Worm (Caenorhabditis elegans) whole organism, midembryonic: ENCODE data around the gene C29E4.15.

Experiments used
- T22C8.4 ChIP-seq: fragments of 200-800 bp; sonication (Bioruptor generic); IDR thresholded peaks from 2 replicates; pipeline ENCODE4 v1.3.6; 2022; ENCODE audit warnings: missing genetic modification characterization, missing compliant biosample characterization
- cog-1 ChIP-seq: sonication (generic microtip); optimal IDR thresholded peaks from 2 replicates; lab custom pipeline; 2016; ENCODE audit warnings: missing genetic modification characterization, missing compliant biosample characterization
- flt-1 ChIP-seq: fragments of 200-800 bp; sonication (Bioruptor generic); IDR thresholded peaks from 2 replicates; pipeline ENCODE4 v1.3.6; 2022; ENCODE audit warnings: missing genetic modification characterization, missing compliant biosample characterization
- klf-2 ChIP-seq: fragments of 200-800 bp; sonication (Bioruptor generic); conservative IDR thresholded peaks from 2 replicates; pipeline ENCODE4 v1.3.6; 2022; ENCODE audit warnings: missing genetic modification reagents, missing genetic modification characterization, missing compliant biosample characterization
- med-1 ChIP-seq: sonication (generic microtip); optimal IDR thresholded peaks from 2 replicates; lab custom pipeline; 2017; ENCODE audit warnings: missing genetic modification characterization, mild to moderate bottlenecking, missing compliant biosample characterization, antibody characterized with exemption, missing genetic modification reagents; ENCODE audit not compliant: insufficient read depth
- ref-1 ChIP-seq: fragments of 200-800 bp; sonication (Bioruptor generic); conservative IDR thresholded peaks from 2 replicates; pipeline ENCODE4 v1.3.6; 2022; ENCODE audit warnings: missing genetic modification reagents, missing genetic modification characterization, missing compliant biosample characterization
- tab-1 ChIP-seq: fragments of 200-800 bp; sonication (Bioruptor generic); IDR thresholded peaks from 2 replicates; pipeline ENCODE4 v1.3.6; 2022; ENCODE audit warnings: missing genetic modification characterization, missing compliant biosample characterization
- ztf-23 ChIP-seq: fragments of 200-800 bp; sonication (Bioruptor generic); IDR thresholded peaks from 2 replicates; pipeline ENCODE4 v1.3.6; 2022; ENCODE audit warnings: missing genetic modification reagents, missing genetic modification characterization, missing compliant biosample characterization
- ztf-29 ChIP-seq: fragments of 200-800 bp; sonication (Bioruptor generic); IDR thresholded peaks from 2 replicates; pipeline ENCODE4 v1.3.6; 2022; ENCODE audit warnings: missing genetic modification reagents, missing genetic modification characterization, missing compliant biosample characterization

The C29E4.15 gene

ce11 chrIII:7952077-7952765 lies at the start of gene C29E4.15:
TSS of gene C29E4.15 (plus strand) at chrIII:7952623.
- TF ChIP-seq ref-1 (no peak), cog-1 (tag; lab: Kevin White, UChicago) (no peak), ztf-29 (GFP tag; lab: Robert Waterston, UW) (no peak), ztf-23 (GFP tag; lab: Robert Waterston, UW) (no peak), flt-1 (GFP tag; lab: Robert Waterston, UW) (no peak), med-1 (GFP tag; lab: Kevin White, UChicago) (no peak), klf-2 (GFP tag; lab: Robert Waterston, UW) (no peak), T22C8.4 (GFP tag; lab: Robert Waterston, UW) (no peak), tab-1 (GFP tag; lab: Robert Waterston, UW) (no peak)

- no peak for TF ChIP-seq med-1 (GFP tag; lab: Kevin White, UChicago)
- no peak for TF ChIP-seq ztf-23 (GFP tag; lab: Robert Waterston, UW)
- TF ChIP-seq T22C8.4 (GFP tag; lab: Robert Waterston, UW), result no peak
- TF ChIP-seq ztf-29 (GFP tag; lab: Robert Waterston, UW), result no peak
- no peak for TF ChIP-seq flt-1 (GFP tag; lab: Robert Waterston, UW)
- TF ChIP-seq klf-2 (GFP tag; lab: Robert Waterston, UW), result no peak
- no peak for TF ChIP-seq cog-1 (tag; lab: Kevin White, UChicago)
- no peak for TF ChIP-seq ref-1
- no peak for TF ChIP-seq tab-1 (GFP tag; lab: Robert Waterston, UW)
Observed at ce11 chrIII:7903427-7903826, 49.0 kb upstream of the C29E4.15 start.

ce11 chrIII:7907515-7907914 lies 44.9 kb upstream of the C29E4.15 start, which contains the start of gene pcp-5:
TSS of gene pcp-5 (minus strand) at chrIII:7907615.
- TF ChIP-seq ztf-23 (GFP tag; lab: Robert Waterston, UW), result no peak
- no peak for TF ChIP-seq flt-1 (GFP tag; lab: Robert Waterston, UW)
- TF ChIP-seq klf-2 (GFP tag; lab: Robert Waterston, UW), result no peak
- no peak for TF ChIP-seq ztf-29 (GFP tag; lab: Robert Waterston, UW)

- TF ChIP-seq T22C8.4 (GFP tag; lab: Robert Waterston, UW), result no peak
- no peak for TF ChIP-seq ztf-23 (GFP tag; lab: Robert Waterston, UW)
- TF ChIP-seq ztf-29 (GFP tag; lab: Robert Waterston, UW), result no peak
- no peak for TF ChIP-seq med-1 (GFP tag; lab: Kevin White, UChicago)
- TF ChIP-seq tab-1 (GFP tag; lab: Robert Waterston, UW), result no peak
- TF ChIP-seq klf-2 (GFP tag; lab: Robert Waterston, UW), result no peak
- TF ChIP-seq ref-1, result no peak
- TF ChIP-seq flt-1 (GFP tag; lab: Robert Waterston, UW), result no peak
- no peak for TF ChIP-seq cog-1 (tag; lab: Kevin White, UChicago)
Observed at ce11 chrIII:7909263-7909662, 43.2 kb upstream of the C29E4.15 start, which contains the start of gene ZK688.1. TSS of gene ZK688.1 (plus strand) at chrIII:7909563.

- TF ChIP-seq med-1 (GFP tag; lab: Kevin White, UChicago) (no peak), ztf-29 (GFP tag; lab: Robert Waterston, UW) (no peak), tab-1 (GFP tag; lab: Robert Waterston, UW) (no peak), T22C8.4 (GFP tag; lab: Robert Waterston, UW) (no peak)
Observed at ce11 chrIII:7911621-7912020, 40.8 kb upstream of the C29E4.15 start, which contains the start of gene ZK688.7. TSS of gene ZK688.7 (minus strand) at chrIII:7911634.

- TF ChIP-seq cog-1 (tag; lab: Kevin White, UChicago) (no peak), ref-1 (no peak), T22C8.4 (GFP tag; lab: Robert Waterston, UW) (no peak), ztf-23 (GFP tag; lab: Robert Waterston, UW) (no peak), med-1 (GFP tag; lab: Kevin White, UChicago) (no peak), tab-1 (GFP tag; lab: Robert Waterston, UW) (no peak), flt-1 (GFP tag; lab: Robert Waterston, UW) (no peak), ztf-29 (GFP tag; lab: Robert Waterston, UW) (no peak), klf-2 (GFP tag; lab: Robert Waterston, UW) (no peak)
Observed at ce11 chrIII:7913488-7913887, 38.9 kb upstream of the C29E4.15 start, which contains the start of gene ZK688.12. TSS of gene ZK688.12 (minus strand) at chrIII:7913588.

- no peak for TF ChIP-seq ztf-29 (GFP tag; lab: Robert Waterston, UW)
- TF ChIP-seq med-1 (GFP tag; lab: Kevin White, UChicago), result no peak
- no peak for TF ChIP-seq ztf-23 (GFP tag; lab: Robert Waterston, UW)
- no peak for TF ChIP-seq T22C8.4 (GFP tag; lab: Robert Waterston, UW)
- no peak for TF ChIP-seq ref-1
- TF ChIP-seq tab-1 (GFP tag; lab: Robert Waterston, UW), result no peak
- TF ChIP-seq klf-2 (GFP tag; lab: Robert Waterston, UW), result no peak
- TF ChIP-seq flt-1 (GFP tag; lab: Robert Waterston, UW), result no peak
Observed at ce11 chrIII:7917667-7918066, 34.8 kb upstream of the C29E4.15 start, which contains the start of gene gly-3. TSS of gene gly-3 (minus strand) at chrIII:7917767.

- TF ChIP-seq cog-1 (tag; lab: Kevin White, UChicago) (no peak), tab-1 (GFP tag; lab: Robert Waterston, UW) (no peak), klf-2 (GFP tag; lab: Robert Waterston, UW) (no peak), ztf-23 (GFP tag; lab: Robert Waterston, UW) (no peak), med-1 (GFP tag; lab: Kevin White, UChicago) (no peak), T22C8.4 (GFP tag; lab: Robert Waterston, UW) (no peak), ref-1 (no peak), flt-1 (GFP tag; lab: Robert Waterston, UW) (no peak), ztf-29 (GFP tag; lab: Robert Waterston, UW) (no peak)
Observed at ce11 chrIII:7919823-7920222, 32.6 kb upstream of the C29E4.15 start, which contains the start of gene C29E4.14. TSS of gene C29E4.14 (plus strand) at chrIII:7920123.

- no peak for TF ChIP-seq flt-1 (GFP tag; lab: Robert Waterston, UW)
- TF ChIP-seq T22C8.4 (GFP tag; lab: Robert Waterston, UW), result no peak
- TF ChIP-seq ztf-29 (GFP tag; lab: Robert Waterston, UW), result no peak
- no peak for TF ChIP-seq ztf-23 (GFP tag; lab: Robert Waterston, UW)
- no peak for TF ChIP-seq ref-1
- TF ChIP-seq cog-1 (tag; lab: Kevin White, UChicago), result no peak
- no peak for TF ChIP-seq med-1 (GFP tag; lab: Kevin White, UChicago)
- TF ChIP-seq tab-1 (GFP tag; lab: Robert Waterston, UW), result no peak
- TF ChIP-seq klf-2 (GFP tag; lab: Robert Waterston, UW), result no peak
Observed at ce11 chrIII:7922207-7922606, 30.2 kb upstream of the C29E4.15 start, which contains the start of gene C29E4.17. TSS of gene C29E4.17 (plus strand) at chrIII:7922507.
